Fruit fly (Drosophila melanogaster) whole organism, embryonic: ENCODE measurements around the gene Or65c.

Experiments used
- CG10654 ChIP-seq: fragments of 200-800 bp; sonication (Bioruptor generic); optimal IDR thresholded peaks from 2 replicates; lab custom pipeline; 2016; ENCODE audit warnings: missing biosample characterization, missing genetic modification characterization
- CG11398 ChIP-seq: fragments of 200-800 bp; sonication (Bioruptor generic); optimal IDR thresholded peaks from 2 replicates; lab custom pipeline; 2016; ENCODE audit warnings: missing biosample characterization, missing genetic modification characterization
- CG14441 ChIP-seq: fragments of 200-800 bp; sonication (Bioruptor generic); IDR thresholded peaks from 2 replicates; pipeline ENCODE4 v1.3.6; 2022; ENCODE audit warnings: missing biosample characterization, missing genetic modification characterization
- CG15011 ChIP-seq: fragments of 200-800 bp; sonication (Bioruptor generic); optimal IDR thresholded peaks from 3 replicates; lab custom pipeline; 2018; ENCODE audit warnings: missing biosample characterization, mild to moderate bottlenecking, missing genetic modification characterization
- CG31365 ChIP-seq: fragments of 200-800 bp; sonication (Bioruptor generic); optimal IDR thresholded peaks from 2 replicates; lab custom pipeline; 2018; ENCODE audit warnings: missing biosample characterization, mild to moderate bottlenecking, missing genetic modification characterization
- CrebB ChIP-seq: fragments of 200-800 bp; sonication (Bioruptor generic); optimal IDR thresholded peaks from 3 replicates; lab custom pipeline; 2018; ENCODE audit warnings: missing biosample characterization, mild to moderate bottlenecking, missing genetic modification characterization
- Lpt ChIP-seq: fragments of >200 bp; optimal IDR thresholded peaks from 2 replicates; lab custom pipeline; 2018; ENCODE audit warnings: missing biosample characterization, missing genetic modification characterization
- Spps ChIP-seq: fragments of 200-800 bp; sonication (Bioruptor generic); optimal IDR thresholded peaks from 2 replicates; lab custom pipeline; 2018; ENCODE audit warnings: missing biosample characterization, mild to moderate bottlenecking, missing genetic modification characterization
- TFAM ChIP-seq: fragments of 200-800 bp; sonication (Bioruptor generic); optimal IDR thresholded peaks from 2 replicates; lab custom pipeline; 2017; ENCODE audit warnings: missing biosample characterization, missing genetic modification characterization, inconsistent platforms
- Usf ChIP-seq: fragments of 200-800 bp; sonication (Bioruptor generic); optimal IDR thresholded peaks from 2 replicates; lab custom pipeline; 2017; ENCODE audit warnings: missing genotype, missing biosample characterization, missing genetic modification characterization
- grau ChIP-seq: fragments of 200-800 bp; optimal IDR thresholded peaks from 3 replicates; lab custom pipeline; 2019; ENCODE audit warnings: missing biosample characterization, mild to moderate bottlenecking, missing genetic modification characterization, moderate library complexity
- jing ChIP-seq: fragments of 200-800 bp; sonication (Bioruptor generic); optimal IDR thresholded peaks from 2 replicates; lab custom pipeline; 2018; ENCODE audit warnings: missing biosample characterization, mild to moderate bottlenecking, missing genetic modification characterization
- wor ChIP-seq: fragments of 200-800 bp; sonication (Bioruptor generic); IDR thresholded peaks from 2 replicates; pipeline ENCODE4 v1.3.6; 2022; ENCODE audit warnings: missing biosample characterization, missing genetic modification characterization

dm6 chr3L:6358501-6358900 lies 31.1 kb downstream of the Or65c start:
- TF ChIP-seq Spps (tag; lab: Kevin White, UChicago) (no peak), CG10654 (GFP tag; lab: Kevin White, UChicago) (no peak), jing (no peak), CG31365 (tag; lab: Kevin White, UChicago) (no peak), CG14441 (GFP tag; lab: Robert Waterston, UW) (no peak), CrebB (tag; lab: Kevin White, UChicago) (no peak), Usf (GFP tag; lab: Kevin White, UChicago) (no peak), CG15011 (GFP tag; lab: Kevin White, UChicago) (no peak), wor (GFP tag; lab: Robert Waterston, UW) (no peak), Lpt (GFP tag; lab: Kevin White, UChicago) (no peak), CG11398 (no peak), grau (tag; lab: Kevin White, UChicago) (no peak), TFAM (GFP tag; lab: Kevin White, UChicago) (no peak)
